Fruit fly (Drosophila melanogaster) whole organism, embryonic: ENCODE data around the gene CG43131.

ENCODE experiments used
- CG11504 ChIP-seq: fragments of 200-800 bp; sonication (Bioruptor generic); optimal IDR thresholded peaks from 3 replicates; lab custom pipeline; 2019; ENCODE audit warnings: missing biosample characterization, mild to moderate bottlenecking, missing genetic modification characterization, moderate library complexity
- CG13775 ChIP-seq: fragments of 200-800 bp; sonication (Bioruptor generic); optimal IDR thresholded peaks from 3 replicates; lab custom pipeline; 2017; ENCODE audit warnings: missing biosample characterization, mild to moderate bottlenecking, missing genetic modification characterization
- CG17568 ChIP-seq: fragments of 200-800 bp; sonication (Bioruptor generic); optimal IDR thresholded peaks from 2 replicates; lab custom pipeline; 2018; ENCODE audit warnings: missing biosample characterization, mild to moderate bottlenecking, missing genetic modification characterization, moderate library complexity
- CG17612 ChIP-seq: fragments of 200-800 bp; sonication (Bioruptor generic); IDR thresholded peaks from 2 replicates; pipeline ENCODE4 v1.3.6; 2022; ENCODE audit warnings: missing biosample characterization, missing genetic modification characterization
- CG1792 ChIP-seq: fragments of 200-800 bp; sonication (Bioruptor generic); optimal IDR thresholded peaks from 2 replicates; lab custom pipeline; 2016; ENCODE audit warnings: missing biosample characterization, missing genetic modification characterization
- CG2889 ChIP-seq: fragments of 200-800 bp; sonication (Bioruptor generic); IDR thresholded peaks from 3 replicates; pipeline ENCODE4 v1.3.6; 2022; ENCODE audit warnings: missing biosample characterization, missing genetic modification characterization
- CG3065 ChIP-seq: fragments of 200-800 bp; sonication (Bioruptor generic); optimal IDR thresholded peaks from 2 replicates; lab custom pipeline; 2016; ENCODE audit warnings: missing biosample characterization, missing genetic modification characterization
- CG3163 ChIP-seq: fragments of 200-800 bp; sonication (Bioruptor generic); optimal IDR thresholded peaks from 3 replicates; lab custom pipeline; 2016; ENCODE audit warnings: missing biosample characterization, missing genetic modification characterization
- CG32532 ChIP-seq: fragments of 200-800 bp; sonication (Bioruptor generic); IDR thresholded peaks from 2 replicates; pipeline ENCODE4 v1.3.6; 2022; ENCODE audit warnings: missing biosample characterization, missing genetic modification characterization
- CG3281 ChIP-seq: fragments of 200-800 bp; sonication (Bioruptor generic); optimal IDR thresholded peaks from 3 replicates; lab custom pipeline; 2017; ENCODE audit warnings: missing biosample characterization, mild to moderate bottlenecking, missing genetic modification characterization
- CG3847 ChIP-seq: fragments of 200-800 bp; sonication (Bioruptor generic); IDR thresholded peaks from 2 replicates; pipeline ENCODE4 v1.3.6; 2022; ENCODE audit warnings: missing biosample characterization, missing genetic modification characterization
- CG4328 ChIP-seq: fragments of 200-800 bp; sonication (Bioruptor generic); optimal IDR thresholded peaks from 3 replicates; lab custom pipeline; 2017; ENCODE audit warnings: missing biosample characterization, missing genetic modification reagents, missing genetic modification characterization
- CG4404 ChIP-seq: fragments of 200-800 bp; sonication (Bioruptor generic); IDR thresholded peaks from 2 replicates; pipeline ENCODE4 v1.3.6; 2022; ENCODE audit warnings: missing biosample characterization, missing genetic modification characterization
- CG5180 ChIP-seq: fragments of 200-800 bp; sonication (Bioruptor generic); optimal IDR thresholded peaks from 3 replicates; lab custom pipeline; 2017; ENCODE audit warnings: missing biosample characterization, missing genetic modification characterization, mild to moderate bottlenecking, moderate library complexity, missing genetic modification reagents
- CG6765 ChIP-seq: fragments of 200-800 bp; sonication (Bioruptor generic); optimal IDR thresholded peaks from 3 replicates; lab custom pipeline; 2017; ENCODE audit warnings: missing biosample characterization, mild to moderate bottlenecking, missing genetic modification characterization
- CG6813 ChIP-seq: fragments of 200-800 bp; sonication (Bioruptor generic); optimal IDR thresholded peaks from 2 replicates; lab custom pipeline; 2017; ENCODE audit warnings: missing biosample characterization, missing genetic modification characterization, mild to moderate bottlenecking, moderate library complexity, missing genetic modification reagents
- CG6854 ChIP-seq: fragments of 200-800 bp; sonication (Bioruptor generic); optimal IDR thresholded peaks from 3 replicates; lab custom pipeline; 2017; ENCODE audit warnings: missing biosample characterization, mild to moderate bottlenecking, missing genetic modification characterization
- CG7839 ChIP-seq: fragments of 200-800 bp; sonication (Bioruptor generic); optimal IDR thresholded peaks from 3 replicates; lab custom pipeline; 2018; ENCODE audit warnings: missing biosample characterization, mild to moderate bottlenecking, missing genetic modification characterization, moderate library complexity
- CG7963 ChIP-seq: fragments of 200-800 bp; sonication (Bioruptor generic); IDR thresholded peaks from 3 replicates; pipeline ENCODE4 v1.3.6; 2022; ENCODE audit warnings: missing biosample characterization, missing genetic modification characterization; ENCODE audit not compliant: partially characterized antibody
- CG8281 ChIP-seq: fragments of 200-800 bp; sonication (Bioruptor generic); optimal IDR thresholded peaks from 2 replicates; lab custom pipeline; 2018; ENCODE audit warnings: missing biosample characterization, mild to moderate bottlenecking, missing genetic modification characterization, moderate library complexity
- CTCF ChIP-seq: fragments of 200-800 bp; sonication (Bioruptor generic); optimal IDR thresholded peaks from 2 replicates; lab custom pipeline; 2017; ENCODE audit warnings: missing biosample characterization, mild to moderate bottlenecking, missing genetic modification characterization, moderate library complexity
- ERR ChIP-seq: fragments of 200-800 bp; sonication (Bioruptor generic); optimal IDR thresholded peaks from 2 replicates; lab custom pipeline; 2016; ENCODE audit warnings: missing biosample characterization, missing genetic modification characterization
- Gsc ChIP-seq: fragments of 200-800 bp; sonication (Bioruptor generic); IDR thresholded peaks from 2 replicates; pipeline ENCODE4 v1.3.6; 2022; ENCODE audit warnings: missing biosample characterization, missing genetic modification characterization
- H15 ChIP-seq: fragments of 200-800 bp; sonication (Bioruptor generic); IDR thresholded peaks from 3 replicates; pipeline ENCODE4 v1.3.6; 2022; ENCODE audit warnings: missing biosample characterization, missing genetic modification characterization
- HmgZ ChIP-seq: fragments of 200-800 bp; sonication (Bioruptor generic); optimal IDR thresholded peaks from 2 replicates; lab custom pipeline; 2018; ENCODE audit warnings: missing biosample characterization, mild to moderate bottlenecking, missing genetic modification characterization
- Meics ChIP-seq: fragments of 200-800 bp; sonication (Bioruptor generic); optimal IDR thresholded peaks from 2 replicates; lab custom pipeline; 2017; ENCODE audit warnings: missing biosample characterization, mild to moderate bottlenecking, missing genetic modification characterization
- Opbp ChIP-seq: fragments of 200-800 bp; sonication (Bioruptor generic); IDR thresholded peaks from 3 replicates; pipeline ENCODE4 v1.3.6; 2022; ENCODE audit warnings: missing biosample characterization, missing genetic modification characterization; ENCODE audit not compliant: partially characterized antibody
- PHDP ChIP-seq: fragments of 200-800 bp; sonication (Bioruptor generic); optimal IDR thresholded peaks from 3 replicates; lab custom pipeline; 2018; ENCODE audit warnings: missing biosample characterization, mild to moderate bottlenecking, missing genetic modification characterization, moderate library complexity
- Stat92E ChIP-seq, 3 experiments: fragments of >200 bp in 2 of 3; fragments of 200-800 bp in 1 of 3; sonication (Bioruptor generic) in 1 of 3; optimal IDR thresholded peaks; 2 replicates each; lab custom pipeline; 2017 to 2019; ENCODE audit warnings: missing biosample characterization in 3 of 3, missing genetic modification characterization in 3 of 3, mild to moderate bottlenecking in 1 of 3, moderate library complexity in 1 of 3
- TFAM ChIP-seq: fragments of 200-800 bp; sonication (Bioruptor generic); optimal IDR thresholded peaks from 2 replicates; lab custom pipeline; 2017; ENCODE audit warnings: missing biosample characterization, missing genetic modification characterization, inconsistent platforms
- Xbp1 ChIP-seq: fragments of 200-800 bp; sonication (Bioruptor generic); optimal IDR thresholded peaks from 3 replicates; lab custom pipeline; 2016; ENCODE audit warnings: missing biosample characterization, mild to moderate bottlenecking, missing genetic modification characterization
- amos ChIP-seq: fragments of 200-800 bp; sonication (Bioruptor generic); IDR thresholded peaks from 2 replicates; pipeline ENCODE4 v1.3.6; 2022; ENCODE audit warnings: missing biosample characterization, missing genetic modification characterization; ENCODE audit not compliant: partially characterized antibody
- ara ChIP-seq: fragments of 200-800 bp; sonication (Bioruptor generic); IDR thresholded peaks from 2 replicates; pipeline ENCODE4 v1.3.6; 2022; ENCODE audit warnings: missing biosample characterization, missing genetic modification characterization
- bbx ChIP-seq: fragments of 200-800 bp; sonication (Bioruptor generic); IDR thresholded peaks from 2 replicates; pipeline ENCODE4 v1.3.6; 2022; ENCODE audit warnings: missing biosample characterization, missing genetic modification characterization; ENCODE audit not compliant: partially characterized antibody
- emc ChIP-seq: fragments of 200-800 bp; sonication (Bioruptor generic); optimal IDR thresholded peaks from 2 replicates; lab custom pipeline; 2016; ENCODE audit warnings: missing biosample characterization, missing genetic modification characterization
- exex ChIP-seq: fragments of 200-800 bp; sonication (Bioruptor generic); optimal IDR thresholded peaks from 4 replicates; lab custom pipeline; 2018; ENCODE audit warnings: missing biosample characterization, mild to moderate bottlenecking, missing genetic modification characterization, moderate library complexity
- eyg ChIP-seq: fragments of 200-800 bp; sonication (Bioruptor generic); optimal IDR thresholded peaks from 3 replicates; lab custom pipeline; 2016; ENCODE audit warnings: missing biosample characterization, missing genetic modification characterization
- fd64A ChIP-seq: fragments of 200-800 bp; sonication (Bioruptor generic); optimal IDR thresholded peaks from 3 replicates; lab custom pipeline; 2018; ENCODE audit warnings: missing biosample characterization, mild to moderate bottlenecking, missing genetic modification characterization
- fd96Cb ChIP-seq: fragments of 200-800 bp; sonication (Bioruptor generic); optimal IDR thresholded peaks from 2 replicates; lab custom pipeline; 2018; ENCODE audit warnings: missing biosample characterization, mild to moderate bottlenecking, missing genetic modification characterization, moderate library complexity
- gce ChIP-seq: fragments of 200-800 bp; sonication (Bioruptor generic); IDR thresholded peaks from 3 replicates; pipeline ENCODE4 v1.3.6; 2022; ENCODE audit warnings: missing biosample characterization, missing genetic modification characterization
- hbn ChIP-seq: fragments of 200-800 bp; sonication (Bioruptor generic); IDR thresholded peaks from 2 replicates; pipeline ENCODE4 v1.3.6; 2022; ENCODE audit warnings: missing biosample characterization, missing genetic modification characterization; ENCODE audit not compliant: partially characterized antibody
- nerfin-1 ChIP-seq: fragments of 200-800 bp; sonication (Bioruptor generic); optimal IDR thresholded peaks from 3 replicates; lab custom pipeline; 2019; ENCODE audit warnings: missing biosample characterization, mild to moderate bottlenecking, missing genetic modification characterization, moderate library complexity
- pb ChIP-seq: fragments of 200-800 bp; sonication (Bioruptor generic); optimal IDR thresholded peaks from 3 replicates; lab custom pipeline; 2016; ENCODE audit warnings: missing biosample characterization, missing genetic modification characterization
- pum ChIP-seq: fragments of 200-800 bp; sonication (Bioruptor generic); optimal IDR thresholded peaks from 2 replicates; lab custom pipeline; 2016; ENCODE audit warnings: missing biosample characterization, missing genetic modification characterization
- rib ChIP-seq: fragments of 200-800 bp; sonication (Bioruptor generic); IDR thresholded peaks from 2 replicates; pipeline ENCODE4 v1.3.6; 2022; ENCODE audit warnings: missing biosample characterization, missing genetic modification characterization
- sr ChIP-seq: fragments of 200-800 bp; sonication (Bioruptor generic); IDR thresholded peaks from 3 replicates; pipeline ENCODE4 v1.3.6; 2022; ENCODE audit warnings: missing biosample characterization, missing genetic modification characterization
- twi ChIP-seq: fragments of 200-800 bp; optimal IDR thresholded peaks from 2 replicates; lab custom pipeline; 2019; ENCODE audit warnings: missing biosample characterization, mild to moderate bottlenecking, missing genetic modification characterization, moderate library complexity
- unpg ChIP-seq: fragments of 200-800 bp; sonication (Bioruptor generic); optimal IDR thresholded peaks from 3 replicates; lab custom pipeline; 2018; ENCODE audit warnings: missing biosample characterization, mild to moderate bottlenecking, missing genetic modification characterization, moderate library complexity
- vfl ChIP-seq: fragments of 200-800 bp; sonication (Bioruptor generic); optimal IDR thresholded peaks from 2 replicates; lab custom pipeline; 2016; ENCODE audit warnings: missing biosample characterization, missing genetic modification characterization

CG43131 gene

dm6 chr3R:5075934-5076834 is 32.8 kb downstream of the CG43131 start (continued):
- TF ChIP-seq CG17568 (GFP tag; lab: Kevin White, UChicago) (peak; percentile 41), H15 (GFP tag; lab: Robert Waterston, UW) (no peak), CG3163 (GFP tag; lab: Kevin White, UChicago) (peak; percentile 10), PHDP (tag; lab: Kevin White, UChicago) (peak; percentile 16), CG6854 (no peak), ara (GFP tag; lab: Robert Waterston, UW) (peak; percentile 62; the same call in 1 of the 2 replicates), nerfin-1 (tag; lab: Kevin White, UChicago) (peak; percentile 35), CG17612 (GFP tag; lab: Robert Waterston, UW) (no peak), pum (GFP tag; lab: Kevin White, UChicago) (peak; percentile 50), pb (GFP tag; lab: Kevin White, UChicago) (peak; percentile 23), CG4404 (GFP tag; lab: Robert Waterston, UW) (0 out of 2 replicates have a peak, but pooled peaks have one; percentile 24), fd64A (GFP tag; lab: Kevin White, UChicago) (no peak), emc (GFP tag; lab: Kevin White, UChicago) (no peak), hbn (GFP tag; lab: Robert Waterston, UW) (no peak), CG7963 (GFP tag; lab: Robert Waterston, UW) (no peak), gce (GFP tag; lab: Robert Waterston, UW) (no peak), eyg (no peak), ERR (peak; percentile 15), TFAM (GFP tag; lab: Kevin White, UChicago) (no peak), CTCF (no peak), CG32532 (GFP tag; lab: Robert Waterston, UW) (0 out of 2 replicates have a peak, but pooled peaks have one; percentile 33), CG1792 (GFP tag; lab: Kevin White, UChicago) (no peak), rib (no peak), CG8281 (no peak), Stat92E (GFP tag; optimal IDR thresholded peaks at IDR 0.05; lab: Kevin White, UChicago) (no peak), CG5180 (GFP tag; lab: Kevin White, UChicago) (peak; percentile 32), amos (GFP tag; lab: Robert Waterston, UW) (no peak), vfl (no peak), sr (GFP tag; lab: Robert Waterston, UW) (no peak), CG13775 (GFP tag; lab: Kevin White, UChicago) (peak; percentile 30), Xbp1 (GFP tag; lab: Kevin White, UChicago) (peak; percentile 30), CG6765 (no peak), bbx (no peak), CG6813 (GFP tag; lab: Kevin White, UChicago) (no peak), Opbp (GFP tag; lab: Robert Waterston, UW) (no peak), fd96Cb (tag; lab: Kevin White, UChicago) (peak; percentile 51), HmgZ (tag; lab: Kevin White, UChicago) (no peak), twi (peak; percentile 88), CG2889 (GFP tag; lab: Robert Waterston, UW) (no peak), CG4328 (no peak), unpg (GFP tag; lab: Kevin White, UChicago) (peak; percentile 74), CG11504 (tag; lab: Kevin White, UChicago) (peak; percentile 66), CG3065 (GFP tag; lab: Kevin White, UChicago) (no peak), Gsc (GFP tag; lab: Robert Waterston, UW) (no peak), CG3281 (GFP tag; lab: Kevin White, UChicago) (peak; percentile 8), Meics (no peak), exex (no peak), CG7839 (tag; lab: Kevin White, UChicago) (peak; percentile 57), CG3847 (GFP tag; lab: Robert Waterston, UW) (no peak)
